Worm (Caenorhabditis elegans) whole organism, L2 larva: ENCODE results near the gene R102.11.
"Not testable (repeated sequence)": the region's sequence is repeated elsewhere in the genome, so short reads cannot be mapped to it uniquely, and the experiment has no call there.

Source experiments
- ceh-82 ChIP-seq: fragments of 150-350 bp; optimal IDR thresholded peaks from 2 replicates; lab custom pipeline; 2014; ENCODE audit warnings: missing biosample characterization, missing genetic modification characterization
- elt-1 ChIP-seq: fragments of 150-350 bp; optimal IDR thresholded peaks from 2 replicates; lab custom pipeline; 2014; ENCODE audit warnings: missing biosample characterization, missing genetic modification characterization
- fos-1 ChIP-seq: fragments of 150-350 bp; optimal IDR thresholded peaks from 2 replicates; lab custom pipeline; 2014; ENCODE audit warnings: missing biosample characterization, missing genetic modification characterization
- gmeb-1 ChIP-seq: fragments of 150-350 bp; optimal IDR thresholded peaks from 2 replicates; lab custom pipeline; 2014; ENCODE audit warnings: missing biosample characterization, missing genetic modification characterization
- lin-11 ChIP-seq: fragments of 150-350 bp; sonication (generic microtip); optimal IDR thresholded peaks from 2 replicates; lab custom pipeline; 2014; ENCODE audit warnings: missing biosample characterization, missing genetic modification characterization, inconsistent platforms, mixed read lengths
- lin-13 ChIP-seq: fragments of 150-350 bp; optimal IDR thresholded peaks from 2 replicates; lab custom pipeline; 2014; ENCODE audit warnings: missing biosample characterization, missing genetic modification reagents, missing genetic modification characterization
- mbf-1 ChIP-seq: sonication (generic microtip); optimal IDR thresholded peaks from 2 replicates; lab custom pipeline; 2017; ENCODE audit warnings: missing biosample characterization, missing genetic modification characterization
- nhr-11 ChIP-seq: fragments of 150-350 bp; optimal IDR thresholded peaks from 2 replicates; lab custom pipeline; 2014; ENCODE audit warnings: missing biosample characterization, missing genetic modification characterization
- nhr-25 ChIP-seq: fragments of 150-350 bp; sonication (generic microtip); optimal IDR thresholded peaks from 3 replicates; lab custom pipeline; 2014; ENCODE audit warnings: missing biosample characterization, missing genetic modification characterization
- snpc-4 ChIP-seq: fragments of 150-350 bp; optimal IDR thresholded peaks from 2 replicates; lab custom pipeline; 2014; ENCODE audit warnings: missing biosample characterization, missing genetic modification characterization
- zag-1 ChIP-seq: fragments of 150-350 bp; optimal IDR thresholded peaks from 2 replicates; lab custom pipeline; 2014; ENCODE audit warnings: missing biosample characterization, missing genetic modification characterization
- ztf-11 ChIP-seq: sonication (generic microtip); optimal IDR thresholded peaks from 2 replicates; lab custom pipeline; 2017; ENCODE audit warnings: missing biosample characterization, missing genetic modification characterization

The R102.11 gene

ce11 chrIV:10661760-10662159, 37.8 kb downstream of the R102.11 start, which contains the start of gene fmo-1:
fmo-1 (plus strand) TSS chrIV:10661857.
- peak; percentile 8 for TF ChIP-seq gmeb-1 (tag; lab: Kevin White, UChicago)
- no peak for TF ChIP-seq mbf-1 (tag; lab: Kevin White, UChicago)
- TF ChIP-seq fos-1: peak; percentile 52

- TF ChIP-seq nhr-11 (tag; lab: Kevin White, UChicago) (no peak), elt-1 (tag; lab: Kevin White, UChicago) (no peak), lin-13 (GFP tag; lab: Kevin White, UChicago) (no peak), fos-1 (peak; percentile 62), zag-1 (tag; lab: Kevin White, UChicago) (no peak), snpc-4 (tag; lab: Kevin White, UChicago) (no peak), nhr-25 (no peak)
Measured at ce11 chrIV:10661072-10661471, 38.5 kb downstream of the R102.11 start.

ce11 chrIV:10656770-10657323, 42.7 kb downstream of the R102.11 start, which contains the start of gene K08C7.1:
K08C7.1 (plus strand) TSS chrIV:10656812.
- TF ChIP-seq zag-1 (tag; lab: Kevin White, UChicago): no peak
- peak; percentile 31 for TF ChIP-seq fos-1
- TF ChIP-seq ceh-82 (tag; lab: Kevin White, UChicago): no peak
- no peak for TF ChIP-seq lin-11 (tag; lab: Kevin White, UChicago)
- TF ChIP-seq elt-1 (tag; lab: Kevin White, UChicago): no peak

- TF ChIP-seq ztf-11 (tag; lab: Kevin White, UChicago); fos-1; mbf-1 (tag; lab: Kevin White, UChicago): not testable (repeated sequence)
- TF ChIP-seq, all 48 proteins: peak for 0; not testable (repeated sequence) for 48
Measured at ce11 chrIV:10654047-10654446, 45.5 kb downstream of the R102.11 start, which contains the start of gene glb-19. glb-19 (minus strand) TSS chrIV:10654147.
